Worm (Caenorhabditis elegans): Measurements from ENCODE around the gene zhit-2.
A peak's percentile ranks its signal among the peaks of the same experiment; 100 is the strongest.

zhit-2 gene

ce11 chrIII:4284732-4285165 is 40.6 kb upstream of the zhit-2 start (continued):
- TF ChIP-seq Y79H2A.3 (GFP tag; conservative IDR thresholded peaks at IDR 0.05): no peak
- TF ChIP-seq ceh-58 (GFP tag; IDR thresholded peaks at IDR 0.05): no peak
- no peak for TF ChIP-seq nhr-27 (tag; optimal IDR thresholded peaks at IDR 0.05)
- TF ChIP-seq Y53G8AR.9 (GFP tag; conservative IDR thresholded peaks at IDR 0.05): no peak
- no peak for TF ChIP-seq snpc-4 (GFP tag; optimal IDR thresholded peaks at IDR 0.05)
- TF ChIP-seq snpc-4 (tag; optimal IDR thresholded peaks at IDR 0.05): peak in 3 of 4 experiments; percentile 20 to 57 (median 52)
- no peak for TF ChIP-seq him-1 (tag; optimal IDR thresholded peaks at IDR 0.05)
- no peak for TF ChIP-seq ceh-79 (tag; optimal IDR thresholded peaks at IDR 0.05)
- TF ChIP-seq unc-130 (GFP tag; optimal IDR thresholded peaks at IDR 0.05): no peak
- no peak for TF ChIP-seq ztf-28 (GFP tag; IDR thresholded peaks at IDR 0.05)
- no peak for TF ChIP-seq F55B11.4 (tag; optimal IDR thresholded peaks at IDR 0.05; ENCODE audit: borderline replicate concordance, insufficient read depth)
- TF ChIP-seq repo-1 (tag; optimal IDR thresholded peaks at IDR 0.05): no peak
- no peak for TF ChIP-seq snpc-1.1 (tag; optimal IDR thresholded peaks at IDR 0.05; ENCODE audit: insufficient read depth)
- no peak for TF ChIP-seq akir-1 (GFP tag; optimal IDR thresholded peaks at IDR 0.05)
- TF ChIP-seq ceh-100 (GFP tag; IDR thresholded peaks at IDR 0.05): no peak
- TF ChIP-seq nhr-90 (tag; optimal IDR thresholded peaks at IDR 0.05): peak; percentile 54
- TF ChIP-seq lag-1 (GFP tag; IDR thresholded peaks at IDR 0.05): no peak
- no peak for TF ChIP-seq ceh-91 (GFP tag; IDR thresholded peaks at IDR 0.05)
- TF ChIP-seq F57A8.1 (GFP tag; optimal IDR thresholded peaks at IDR 0.05): no peak
- TF ChIP-seq madf-6 (GFP tag; IDR thresholded peaks at IDR 0.05): no peak
- TF ChIP-seq hmg-20 (GFP tag; IDR thresholded peaks at IDR 0.05): no peak
- no peak for TF ChIP-seq snpc-1.3 (tag; optimal IDR thresholded peaks at IDR 0.05; ENCODE audit: insufficient read depth)
- TF ChIP-seq snpc-3.4 (tag; optimal IDR thresholded peaks at IDR 0.05): no peak
- TF ChIP-seq F39B2.1 (GFP tag; IDR thresholded peaks at IDR 0.05): no peak
- no peak for TF ChIP-seq nhr-120 (GFP tag; IDR thresholded peaks at IDR 0.05)
- TF ChIP-seq F33H1.4 (GFP tag; IDR thresholded peaks at IDR 0.05): no peak
- TF ChIP-seq Y53F4B.3 (GFP tag; IDR thresholded peaks at IDR 0.05): no peak
- TF ChIP-seq ztf-3 (GFP tag; optimal IDR thresholded peaks at IDR 0.05): no peak
- TF ChIP-seq ama-1 (optimal IDR thresholded peaks at IDR 0.05): no peak
- TF ChIP-seq ama-1 (GFP tag; optimal IDR thresholded peaks at IDR 0.05): no peak
- peak; percentile 21 for TF ChIP-seq ztf-18 (tag; optimal IDR thresholded peaks at IDR 0.05)
- no peak for TF ChIP-seq sea-2 (GFP tag; IDR thresholded peaks at IDR 0.05)
- TF ChIP-seq attf-6 (GFP tag; IDR thresholded peaks at IDR 0.05): no peak
- TF ChIP-seq lin-40 (tag; optimal IDR thresholded peaks at IDR 0.05): peak; percentile 77
- TF ChIP-seq somi-1 (GFP tag; optimal IDR thresholded peaks at IDR 0.05): peak; percentile 75
- no peak for TF ChIP-seq ekl-4 (GFP tag; IDR thresholded peaks at IDR 0.05)
- no peak for TF ChIP-seq C17E4.6 (GFP tag; IDR thresholded peaks at IDR 0.05)
- no peak for TF ChIP-seq tbx-9 (tag; optimal IDR thresholded peaks at IDR 0.05; ENCODE audit: borderline replicate concordance)

ce11 chrIII:4283175-4283574 is 39.0 kb upstream of the zhit-2 start:
- TF ChIP-seq T26A5.8 (tag; optimal IDR thresholded peaks at IDR 0.05): no peak
- TF ChIP-seq atf-7 (tag; optimal IDR thresholded peaks at IDR 0.05): no peak
- no peak for TF ChIP-seq attf-6 (GFP tag; IDR thresholded peaks at IDR 0.05)
- TF ChIP-seq madf-6 (GFP tag; IDR thresholded peaks at IDR 0.05): no peak

All from whole organism, young adult.